Worm (Caenorhabditis elegans): Measurements from ENCODE around the gene C06B8.7.

C06B8.7 gene

DNA sequence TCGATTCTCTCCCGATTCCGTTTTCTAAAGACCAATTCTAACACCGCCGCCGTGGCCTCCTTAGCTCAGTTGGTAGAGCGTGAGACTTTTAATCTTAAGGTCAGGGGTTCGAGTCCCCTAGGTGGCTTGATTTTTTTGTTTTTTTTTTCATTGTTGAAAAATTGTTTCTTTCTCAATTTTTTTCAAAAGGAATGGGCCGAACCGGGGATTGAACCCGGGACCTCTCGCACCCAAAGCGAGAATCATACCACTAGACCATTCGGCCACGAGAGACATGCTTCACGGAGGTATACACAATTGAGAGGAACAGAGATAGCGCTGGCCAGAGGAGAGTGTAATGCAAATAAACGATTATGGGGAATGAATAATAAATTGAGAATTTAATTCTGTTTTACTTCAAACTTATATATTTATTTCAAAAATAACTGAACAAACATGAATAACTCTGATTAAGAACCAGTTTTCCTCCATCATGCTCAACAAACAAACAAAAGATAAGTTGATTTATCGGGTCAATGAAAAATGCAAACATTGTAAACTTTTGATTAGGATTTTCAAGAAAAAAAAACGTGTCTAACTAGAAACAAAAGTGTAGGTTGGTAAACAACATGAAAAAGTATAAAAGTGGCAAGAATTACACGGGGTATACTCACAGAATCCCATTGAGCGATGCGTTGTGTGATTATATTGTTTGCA lies 33.4 kb upstream of the C06B8.7 start, which contains the start of gene pqn-71 (continued):
- peak; percentile 80 for TF ChIP-seq nhr-80 (tag; optimal IDR thresholded peaks at IDR 0.05)
- peak; percentile 99 for TF ChIP-seq rpc-1 (optimal IDR thresholded peaks at IDR 0.05)
- peak; percentile 98 for TF ChIP-seq rpc-1 (tag; optimal IDR thresholded peaks at IDR 0.05)
- peak; percentile 75 for TF ChIP-seq ceh-27 (GFP tag; optimal IDR thresholded peaks at IDR 0.05)
- peak; percentile 93 for TF ChIP-seq mxl-1 (tag; optimal IDR thresholded peaks at IDR 0.05)
- peak; percentile 91 for TF ChIP-seq rcor-1 (GFP tag; IDR thresholded peaks at IDR 0.05)
- TF ChIP-seq fkh-3 (tag; optimal IDR thresholded peaks at IDR 0.05) = peak; percentile 84
- TF ChIP-seq B0261.1 (tag; optimal IDR thresholded peaks at IDR 0.05) = peak; percentile 100
- peak; percentile 88 for TF ChIP-seq Y95B8A.8 (GFP tag; IDR thresholded peaks at IDR 0.05)
- 0 out of 2 replicates have a peak, but pooled peaks have one; percentile 81 for TF ChIP-seq egl-18 (GFP tag; IDR thresholded peaks at IDR 0.05)
- TF ChIP-seq mel-28 (tag; optimal IDR thresholded peaks at IDR 0.05; ENCODE audit: borderline replicate concordance) = peak; percentile 38
- peak; percentile 93 for TF ChIP-seq T07F8.4 (tag; optimal IDR thresholded peaks at IDR 0.05)
- peak; percentile 47 for TF ChIP-seq F10E7.11 (tag; optimal IDR thresholded peaks at IDR 0.05)
- peak; percentile 90 for TF ChIP-seq chd-7 (tag; optimal IDR thresholded peaks at IDR 0.05)
- 0 out of 2 replicates have a peak, but pooled peaks have one; percentile 12 for TF ChIP-seq Y67H2A.10 (GFP tag; conservative IDR thresholded peaks at IDR 0.05)
- peak; percentile 97 for TF ChIP-seq D2030.7 (GFP tag; IDR thresholded peaks at IDR 0.05)
- TF ChIP-seq attf-3 (GFP tag; conservative IDR thresholded peaks at IDR 0.05) = peak; percentile 73
- no peak for TF ChIP-seq F55B11.4 (tag; optimal IDR thresholded peaks at IDR 0.05; ENCODE audit: borderline replicate concordance, insufficient read depth)
- peak; percentile 99 for TF ChIP-seq tbp1 (GFP tag; optimal IDR thresholded peaks at IDR 0.05)
- peak; percentile 88; the same call in 1 of the 2 replicates for TF ChIP-seq nhr-120 (GFP tag; IDR thresholded peaks at IDR 0.05)
- peak; percentile 63; the same call in 1 of the 2 replicates for TF ChIP-seq ceh-91 (GFP tag; IDR thresholded peaks at IDR 0.05)
- TF ChIP-seq let-526 (GFP tag; IDR thresholded peaks at IDR 0.05) = peak; percentile 89
- TF ChIP-seq mes-4 (tag; optimal IDR thresholded peaks at IDR 0.05) = peak; percentile 71
- TF ChIP-seq madf-8 (GFP tag; conservative IDR thresholded peaks at IDR 0.05) = peak; percentile 69
- peak; percentile 94 for TF ChIP-seq B0336.3 (GFP tag; IDR thresholded peaks at IDR 0.05)
- peak; percentile 94 for TF ChIP-seq ZK185.1 (tag; optimal IDR thresholded peaks at IDR 0.05; ENCODE audit: poor library complexity, severe bottlenecking)
- peak; percentile 62 for TF ChIP-seq F33H1.4 (GFP tag; IDR thresholded peaks at IDR 0.05)
- no peak for TF ChIP-seq cebp-1 (GFP tag; IDR thresholded peaks at IDR 0.05)
- TF ChIP-seq cebp-1 (tag; optimal IDR thresholded peaks at IDR 0.05) = peak; percentile 86
- TF ChIP-seq hsf-1 (GFP tag; IDR thresholded peaks at IDR 0.05) = peak; percentile 87
- peak; percentile 86 for TF ChIP-seq hlh-12 (tag; optimal IDR thresholded peaks at IDR 0.05)
- TF ChIP-seq pbrm-1 (GFP tag; IDR thresholded peaks at IDR 0.05) = peak; percentile 95
- peak; percentile 95 for TF ChIP-seq aptf-3 (GFP tag; IDR thresholded peaks at IDR 0.05)
- peak; percentile 93 for TF ChIP-seq hrde-1 (tag; optimal IDR thresholded peaks at IDR 0.05; ENCODE audit: borderline replicate concordance)
- peak; percentile 77 for TF ChIP-seq madf-6 (GFP tag; IDR thresholded peaks at IDR 0.05)
- TF ChIP-seq atf-7 (tag; optimal IDR thresholded peaks at IDR 0.05) = peak; percentile 85
- TF ChIP-seq unc-62 (GFP tag; optimal IDR thresholded peaks at IDR 0.05) = no peak
- TF ChIP-seq nhr-90 (tag; optimal IDR thresholded peaks at IDR 0.05) = peak; percentile 98
- peak; percentile 97 for TF ChIP-seq lin-40 (tag; optimal IDR thresholded peaks at IDR 0.05)
- TF ChIP-seq mcd-1 (GFP tag; IDR thresholded peaks at IDR 0.05) = peak; percentile 86
- TF ChIP-seq T26A5.8 (tag; optimal IDR thresholded peaks at IDR 0.05) = peak; percentile 90
- peak; percentile 82 for TF ChIP-seq snpc-4 (GFP tag; optimal IDR thresholded peaks at IDR 0.05)
- peak; percentile 80 to 93 (median 88) for TF ChIP-seq snpc-4 (tag; optimal IDR thresholded peaks at IDR 0.05)
- TF ChIP-seq ztf-22 (GFP tag; optimal IDR thresholded peaks at IDR 0.05) = peak; percentile 74
- TF ChIP-seq hmg-1.2 (GFP tag; IDR thresholded peaks at IDR 0.05) = peak; percentile 40
- peak; percentile 89 for TF ChIP-seq hmg-20 (GFP tag; IDR thresholded peaks at IDR 0.05)
- peak; percentile 89; the same call in 1 of the 2 replicates for TF ChIP-seq ztf-25 (GFP tag; IDR thresholded peaks at IDR 0.05)
- peak; percentile 88 for TF ChIP-seq ztf-6 (GFP tag; IDR thresholded peaks at IDR 0.05)
